Worm (Caenorhabditis elegans) whole organism, L4 larva: ENCODE measurements around the gene ZK971.1.

Experiments used
- F10B5.3 ChIP-seq: sonication (generic microtip); optimal IDR thresholded peaks from 2 replicates; lab custom pipeline; 2016; ENCODE audit warnings: mild to moderate bottlenecking, missing genetic modification characterization, missing compliant biosample characterization
- F26F4.8 ChIP-seq: fragments of 200-800 bp; sonication (Bioruptor generic); conservative IDR thresholded peaks from 2 replicates; pipeline ENCODE4 v1.3.6; 2022; ENCODE audit warnings: missing genetic modification characterization, missing compliant biosample characterization
- F37D6.2 ChIP-seq: sonication (generic microtip); optimal IDR thresholded peaks from 2 replicates; lab custom pipeline; 2016; ENCODE audit warnings: mild to moderate bottlenecking, missing genetic modification characterization, missing compliant biosample characterization
- F44E2.7 ChIP-seq: fragments of 200-800 bp; sonication (Bioruptor generic); IDR thresholded peaks from 2 replicates; pipeline ENCODE4 v2.1.2; 2022; ENCODE audit warnings: missing genetic modification characterization, missing compliant biosample characterization
- Y48G9A.11 ChIP-seq: fragments of 200-800 bp; sonication (Bioruptor generic); IDR thresholded peaks from 2 replicates; pipeline ENCODE4 v1.3.6; 2022; ENCODE audit warnings: missing genetic modification reagents, missing genetic modification characterization, missing compliant biosample characterization
- ZK546.5 ChIP-seq, 2 experiments: sonication (generic microtip); optimal IDR thresholded peaks; 2 replicates each; lab custom pipeline; 2017; ENCODE audit warnings: missing biosample characterization in 2 of 2, missing genetic modification characterization in 2 of 2
- aha-1 ChIP-seq: fragments of 150-350 bp; peaks from one replicate; lab custom pipeline; 2014; ENCODE audit warnings: missing biosample characterization, missing genetic modification characterization
- aly-2 ChIP-seq: sonication (generic microtip); optimal IDR thresholded peaks from 2 replicates; lab custom pipeline; 2018; ENCODE audit warnings: missing biosample characterization, missing genetic modification characterization
- ama-1 ChIP-seq: fragments of 150-350 bp; optimal IDR thresholded peaks from 2 replicates; lab custom pipeline; 2014; ENCODE audit warnings: inconsistent platforms, mixed read lengths
- ceh-44 ChIP-seq: fragments of 200-800 bp; sonication (Bioruptor generic); IDR thresholded peaks from 2 replicates; pipeline ENCODE4 v1.3.6; 2022; ENCODE audit warnings: missing genetic modification reagents, missing genetic modification characterization, missing compliant biosample characterization
- ceh-62 ChIP-seq: sonication (generic microtip); optimal IDR thresholded peaks from 2 replicates; lab custom pipeline; 2017; ENCODE audit warnings: missing biosample characterization, missing genetic modification characterization
- ces-1 ChIP-seq: fragments of 150-350 bp; sonication (generic microtip); optimal IDR thresholded peaks from 4 replicates; lab custom pipeline; 2014; ENCODE audit warnings: missing biosample characterization, missing genetic modification reagents, missing genetic modification characterization
- cey-2 ChIP-seq: sonication (generic microtip); optimal IDR thresholded peaks from 3 replicates; lab custom pipeline; 2017; ENCODE audit warnings: missing genetic modification characterization, mild to moderate bottlenecking, missing compliant biosample characterization, antibody characterized with exemption, borderline replicate concordance; ENCODE audit not compliant: insufficient read depth
- ctbp-1 ChIP-seq: fragments of 200-800 bp; sonication (Bioruptor generic); IDR thresholded peaks from 2 replicates; pipeline ENCODE4 v1.3.6; 2022; ENCODE audit warnings: missing genetic modification reagents, missing genetic modification characterization, missing compliant biosample characterization
- daf-12 ChIP-seq: fragments of 150-350 bp; optimal IDR thresholded peaks from 2 replicates; lab custom pipeline; 2014; ENCODE audit warnings: missing biosample characterization, missing genetic modification reagents, missing genetic modification characterization
- daf-16 ChIP-seq, 3 experiments: sonication (generic microtip); optimal IDR thresholded peaks; 2 replicates each; lab custom pipeline; 2016 to 2017; ENCODE audit warnings: missing genetic modification characterization in 3 of 3, missing genetic modification reagents in 3 of 3, mild to moderate bottlenecking in 2 of 3, missing compliant biosample characterization in 2 of 3, missing biosample characterization in 1 of 3, moderate library complexity in 1 of 3
- daf-8 ChIP-seq: fragments of 200-800 bp; sonication (Bioruptor generic); IDR thresholded peaks from 2 replicates; pipeline ENCODE4 v1.3.6; 2022; ENCODE audit warnings: missing genetic modification characterization, missing compliant biosample characterization
- dve-1 ChIP-seq: sonication (generic microtip); optimal IDR thresholded peaks from 2 replicates; lab custom pipeline; 2017; ENCODE audit warnings: antibody characterized with exemption, mild to moderate bottlenecking, missing genetic modification characterization, missing compliant biosample characterization; ENCODE audit not compliant: insufficient read depth
- fos-1 ChIP-seq: fragments of 150-350 bp; optimal IDR thresholded peaks from 2 replicates; lab custom pipeline; 2014; ENCODE audit warnings: missing biosample characterization, missing genetic modification characterization
- lim-7 ChIP-seq: fragments of 200-800 bp; sonication (Bioruptor generic); IDR thresholded peaks from 2 replicates; pipeline ENCODE4 v1.3.6; 2022; ENCODE audit warnings: missing genetic modification characterization, missing compliant biosample characterization
- lin-13 ChIP-seq: fragments of 150-350 bp; optimal IDR thresholded peaks from 2 replicates; lab custom pipeline; 2014; ENCODE audit warnings: missing biosample characterization, missing genetic modification reagents, missing genetic modification characterization
- lin-29 ChIP-seq: fragments of 200-800 bp; sonication (Bioruptor generic); IDR thresholded peaks from 2 replicates; pipeline ENCODE4 v1.3.6; 2022; ENCODE audit warnings: missing genetic modification reagents, missing genetic modification characterization, missing compliant biosample characterization
- lin-39 ChIP-seq: fragments of 150-350 bp; optimal IDR thresholded peaks from 2 replicates; lab custom pipeline; 2014; ENCODE audit warnings: missing biosample characterization, missing genetic modification reagents, missing genetic modification characterization
- madf-5 ChIP-seq, 2 experiments: fragments of 200-800 bp; sonication (Bioruptor generic); IDR thresholded peaks; 2 replicates each; pipeline ENCODE4 v1.3.6; 2022; ENCODE audit warnings: missing compliant biosample characterization in 2 of 2, missing genetic modification characterization in 2 of 2
- mxl-3 ChIP-seq: fragments of 200-800 bp; sonication (Bioruptor generic); optimal IDR thresholded peaks from 2 replicates; lab custom pipeline; 2018; ENCODE audit warnings: mild to moderate bottlenecking, missing genetic modification characterization, missing compliant biosample characterization
- nhr-10 ChIP-seq: fragments of 150-350 bp; optimal IDR thresholded peaks from 2 replicates; lab custom pipeline; 2014; ENCODE audit warnings: missing biosample characterization, missing genetic modification characterization
- nhr-102 ChIP-seq: sonication (generic microtip); optimal IDR thresholded peaks from 2 replicates; lab custom pipeline; 2016; ENCODE audit warnings: mild to moderate bottlenecking, missing genetic modification characterization, moderate library complexity, missing compliant biosample characterization
- nhr-111 ChIP-seq: fragments of 200-800 bp; sonication (Bioruptor generic); optimal IDR thresholded peaks from 2 replicates; lab custom pipeline; 2018; ENCODE audit warnings: mild to moderate bottlenecking, missing genetic modification characterization, missing compliant biosample characterization
- nhr-237 ChIP-seq: sonication (generic microtip); optimal IDR thresholded peaks from 2 replicates; lab custom pipeline; 2017; ENCODE audit warnings: missing biosample characterization, missing genetic modification characterization
- nhr-28 ChIP-seq: fragments of 150-350 bp; optimal IDR thresholded peaks from 2 replicates; lab custom pipeline; 2014; ENCODE audit warnings: missing biosample characterization, missing genetic modification characterization
- nhr-42 ChIP-seq: fragments of 200-800 bp; sonication (Bioruptor generic); IDR thresholded peaks from 2 replicates; pipeline ENCODE4 v1.3.6; 2022; ENCODE audit warnings: missing genetic modification characterization, missing compliant biosample characterization
- nhr-48 ChIP-seq: sonication (generic microtip); optimal IDR thresholded peaks from 2 replicates; lab custom pipeline; 2016; ENCODE audit warnings: mild to moderate bottlenecking, missing genetic modification characterization, missing compliant biosample characterization
- nhr-77 ChIP-seq: fragments of 150-350 bp; optimal IDR thresholded peaks from 2 replicates; lab custom pipeline; 2014; ENCODE audit warnings: missing biosample characterization, missing genetic modification characterization
- pha-4 ChIP-seq, 2 experiments: fragments of 150-350 bp in 1 of 2; fragments of 200-800 bp in 1 of 2; sonication (Bioruptor generic) in 1 of 2; IDR thresholded peaks in 1 of 2; optimal IDR thresholded peaks in 1 of 2; 2 replicates each; pipeline versions ENCODE4 v1.3.6 to Lab custom; 2014 to 2022; ENCODE audit warnings: missing genetic modification characterization in 2 of 2, missing genetic modification reagents in 2 of 2, missing biosample characterization in 1 of 2, missing compliant biosample characterization in 1 of 2
- pqm-1 ChIP-seq: sonication (generic microtip); optimal IDR thresholded peaks from 2 replicates; lab custom pipeline; 2017; ENCODE audit warnings: missing biosample characterization, missing genetic modification characterization
- sdz-12 ChIP-seq: fragments of 200-800 bp; sonication (Bioruptor generic); optimal IDR thresholded peaks from 2 replicates; lab custom pipeline; 2018; ENCODE audit warnings: mild to moderate bottlenecking, missing genetic modification characterization, missing compliant biosample characterization
- set-16 ChIP-seq: fragments of 200-800 bp; sonication (Bioruptor generic); IDR thresholded peaks from 2 replicates; pipeline ENCODE4 v1.3.6; 2022; ENCODE audit warnings: missing genetic modification reagents, missing genetic modification characterization, missing compliant biosample characterization
- snpc-1.2 ChIP-seq: fragments of 200-800 bp; sonication (Bioruptor generic); IDR thresholded peaks from 2 replicates; pipeline ENCODE4 v1.3.6; 2022; ENCODE audit warnings: missing genetic modification reagents, missing genetic modification characterization, missing compliant biosample characterization
- snpc-4 ChIP-seq: fragments of 150-350 bp; optimal IDR thresholded peaks from 2 replicates; lab custom pipeline; 2014; ENCODE audit warnings: missing biosample characterization, missing genetic modification characterization
- spr-3 ChIP-seq: fragments of 200-800 bp; sonication (Bioruptor generic); optimal IDR thresholded peaks from 2 replicates; lab custom pipeline; 2018; ENCODE audit warnings: mild to moderate bottlenecking, missing genetic modification characterization, missing compliant biosample characterization
- tag-97 ChIP-seq: fragments of 200-800 bp; sonication (Bioruptor generic); IDR thresholded peaks from 2 replicates; pipeline ENCODE4 v1.3.6; 2022; ENCODE audit warnings: missing genetic modification characterization, missing compliant biosample characterization
- unc-130 ChIP-seq: sonication (generic microtip); optimal IDR thresholded peaks from 2 replicates; lab custom pipeline; 2016; ENCODE audit warnings: missing genetic modification reagents, missing genetic modification characterization, missing compliant biosample characterization
- zfp-2 ChIP-seq: sonication (generic microtip); optimal IDR thresholded peaks from 2 replicates; lab custom pipeline; 2016; ENCODE audit warnings: mild to moderate bottlenecking, missing genetic modification characterization, missing compliant biosample characterization
- zip-11 ChIP-seq: fragments of 200-800 bp; sonication (Bioruptor generic); IDR thresholded peaks from 2 replicates; pipeline ENCODE4 v1.3.6; 2022; ENCODE audit warnings: missing genetic modification characterization, missing compliant biosample characterization
- zip-2 ChIP-seq: fragments of 150-350 bp; optimal IDR thresholded peaks from 2 replicates; lab custom pipeline; 2014; ENCODE audit warnings: missing biosample characterization, missing genetic modification characterization
- ztf-7 ChIP-seq: fragments of 150-350 bp; optimal IDR thresholded peaks from 2 replicates; lab custom pipeline; 2014; ENCODE audit warnings: missing biosample characterization, missing genetic modification characterization

The ZK971.1 gene

ce11 chrII:10252048-10252447 lies 27.4 kb downstream of the ZK971.1 start:
- TF ChIP-seq lim-7 (GFP tag; lab: Robert Waterston, UW) (no peak), sdz-12 (GFP tag; lab: Kevin White, UChicago) (no peak), ceh-62 (no peak), ctbp-1 (GFP tag; lab: Robert Waterston, UW) (no peak), aha-1 (tag; lab: Kevin White, UChicago) (peak; percentile 92)
- TF ChIP-seq, all 104 proteins: peak for 1

ce11 chrII:10250966-10251365 lies 28.5 kb downstream of the ZK971.1 start, which contains the start of gene F54B3.1:
Gene F54B3.1 (plus strand): TSS chrII:10251266.
- TF ChIP-seq F10B5.3 (tag; lab: Kevin White, UChicago) (no peak), F26F4.8 (GFP tag; lab: Robert Waterston, UW) (no peak), lin-39 (tag; lab: Kevin White, UChicago) (no peak), snpc-1.2 (GFP tag; lab: Robert Waterston, UW) (no peak), lin-29 (GFP tag; lab: Robert Waterston, UW) (no peak), Y48G9A.11 (GFP tag; lab: Robert Waterston, UW) (no peak), nhr-10 (tag; lab: Kevin White, UChicago) (no peak), fos-1 (tag; lab: Kevin White, UChicago) (no peak), zip-2 (tag; lab: Kevin White, UChicago) (no peak), set-16 (no peak), aly-2 (tag; lab: Kevin White, UChicago) (no peak), ces-1 (GFP tag; lab: Kevin White, UChicago) (no peak), nhr-111 (no peak), madf-5 (GFP tag; IDR thresholded peaks at IDR 0.05; lab: Robert Waterston, UW) (no peak)
- TF ChIP-seq, all 104 proteins: peak for 0

- TF ChIP-seq ceh-44 (GFP tag; lab: Robert Waterston, UW) (peak; percentile 98), nhr-42 (GFP tag; lab: Robert Waterston, UW) (peak; percentile 95), ZK546.5 (tag; optimal IDR thresholded peaks at IDR 0.05; lab: Kevin White, UChicago) (no peak), nhr-48 (peak; percentile 46), pha-4 (GFP tag; IDR thresholded peaks at IDR 0.05; lab: Robert Waterston, UW) (peak; percentile 90), pha-4 (tag; optimal IDR thresholded peaks at IDR 0.05; lab: Kevin White, UChicago) (peak; percentile 54), dve-1 (peak; percentile 75), nhr-102 (peak; percentile 65), ama-1 (lab: Kevin White, UChicago) (no peak), nhr-28 (tag; lab: Kevin White, UChicago) (peak; percentile 68), zip-11 (no peak), mxl-3 (GFP tag; lab: Kevin White, UChicago) (peak; percentile 81), ztf-7 (no peak), daf-16 (GFP tag; optimal IDR thresholded peaks at IDR 0.05; lab: Kevin White, UChicago) (peak in 1 of 2 experiments; percentile 37), daf-16 (tag; optimal IDR thresholded peaks at IDR 0.05; lab: Kevin White, UChicago) (peak; percentile 24), lin-13 (GFP tag; lab: Kevin White, UChicago) (peak; percentile 71), aly-2 (tag; lab: Kevin White, UChicago) (no peak), nhr-77 (tag; lab: Kevin White, UChicago) (peak; percentile 85), zfp-2 (tag; lab: Kevin White, UChicago) (peak; percentile 41), daf-8 (GFP tag; lab: Robert Waterston, UW) (no peak), lim-7 (GFP tag; lab: Robert Waterston, UW) (peak; percentile 79), snpc-1.2 (GFP tag; lab: Robert Waterston, UW) (peak; percentile 85), ceh-62 (no peak), cey-2 (no peak), ctbp-1 (GFP tag; lab: Robert Waterston, UW) (peak; percentile 94), nhr-237 (tag; lab: Kevin White, UChicago) (no peak), spr-3 (GFP tag; lab: Kevin White, UChicago) (no peak), pqm-1 (no peak), F44E2.7 (GFP tag; lab: Robert Waterston, UW) (0 out of 2 replicates have a peak, but pooled peaks have one; percentile 39), unc-130 (GFP tag; lab: Kevin White, UChicago) (peak; percentile 77), lin-29 (GFP tag; lab: Robert Waterston, UW) (peak; percentile 80; the same call in 1 of the 2 replicates), tag-97 (0 out of 2 replicates have a peak, but pooled peaks have one; percentile 66), daf-12 (tag; lab: Kevin White, UChicago) (no peak), snpc-4 (no peak), F37D6.2 (tag; lab: Kevin White, UChicago) (peak; percentile 81)
Measured at ce11 chrII:10248355-10249041, 31.0 kb downstream of the ZK971.1 start, which contains the start of gene atad-3. Gene atad-3 (plus strand): TSS chrII:10248991.
